Fruit fly (Drosophila melanogaster): Measurements from ENCODE around the gene RhoGAP15B.

RhoGAP15B gene

DNA sequence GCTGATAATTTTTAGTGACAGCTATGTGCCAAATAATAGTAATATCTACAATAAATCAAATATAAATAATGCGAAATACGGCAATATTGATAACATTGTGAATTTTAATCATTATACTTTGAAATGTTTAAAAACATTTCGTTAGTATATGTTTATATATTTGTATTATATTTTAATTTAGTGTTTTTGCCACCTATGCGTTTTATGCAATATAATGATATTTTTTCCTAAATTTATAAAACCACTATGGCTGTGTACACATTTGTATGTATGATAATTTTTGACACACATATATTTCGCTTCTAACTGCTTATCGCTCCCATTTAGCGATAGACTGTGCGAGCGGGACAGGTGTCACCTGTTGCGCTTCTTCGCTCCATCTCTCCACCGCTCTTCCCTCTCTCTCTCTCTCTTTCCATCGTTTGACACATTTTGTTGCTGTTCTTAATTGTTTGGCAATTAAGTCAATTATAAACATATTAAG is 1.0 kb downstream of the RhoGAP15B start (continued):
- TF ChIP-seq CG6175 (GFP tag; IDR thresholded peaks at IDR 0.05) (no peak), crol (GFP tag; IDR thresholded peaks at IDR 0.05) (peak; percentile 73), CG17359 (tag; optimal IDR thresholded peaks at IDR 0.05) (peak; percentile 69), CG7556 (GFP tag; optimal IDR thresholded peaks at IDR 0.05) (peak; percentile 78), H2.0 (GFP tag; IDR thresholded peaks at IDR 0.05) (0 out of 2 replicates have a peak, but pooled peaks have one; percentile 26), onecut (GFP tag; IDR thresholded peaks at IDR 0.05) (no peak), NC2β (GFP tag; optimal IDR thresholded peaks at IDR 0.05) (no peak), rib (GFP tag; IDR thresholded peaks at IDR 0.05) (peak; percentile 30; the same call in 1 of the 2 replicates), CG10147 (GFP tag; optimal IDR thresholded peaks at IDR 0.05) (peak; percentile 33), Elba2 (GFP tag; optimal IDR thresholded peaks at IDR 0.05) (no peak), CG2199 (GFP tag; IDR thresholded peaks at IDR 0.05) (no peak), gem (tag; optimal IDR thresholded peaks at IDR 0.05) (peak; percentile 88), Hmx (GFP tag; optimal IDR thresholded peaks at IDR 0.05) (no peak), esg (GFP tag; conservative IDR thresholded peaks at IDR 0.05) (peak; percentile 41; the same call in 1 of the 2 replicates), nerfin-1 (tag; optimal IDR thresholded peaks at IDR 0.05) (no peak), CG9215 (GFP tag; IDR thresholded peaks at IDR 0.05) (no peak), mld (GFP tag; IDR thresholded peaks at IDR 0.05; ENCODE audit: partially characterized antibody) (no peak), CG11560 (tag; IDR thresholded peaks at IDR 0.05) (peak; percentile 26; the same call in 1 of the 3 replicates), ase (GFP tag; IDR thresholded peaks at IDR 0.05) (no peak), odd (GFP tag; optimal IDR thresholded peaks at IDR 0.05) (peak; percentile 8), CG30020 (tag; optimal IDR thresholded peaks at IDR 0.05) (no peak), CG16779 (GFP tag; IDR thresholded peaks at IDR 0.05) (no peak), CkIIα-i1 (GFP tag; IDR thresholded peaks at IDR 0.05) (no peak), CG1792 (GFP tag; optimal IDR thresholded peaks at IDR 0.05) (no peak), MBD-R2 (GFP tag; IDR thresholded peaks at IDR 0.05) (no peak), CG13123 (GFP tag; optimal IDR thresholded peaks at IDR 0.05) (no peak), CG8281 (tag; optimal IDR thresholded peaks at IDR 0.05) (peak; percentile 42), Opbp (GFP tag; IDR thresholded peaks at IDR 0.05; ENCODE audit: partially characterized antibody) (no peak), vvl (GFP tag; IDR thresholded peaks at IDR 0.05) (peak; percentile 66), gfzf (GFP tag; optimal IDR thresholded peaks at IDR 0.05) (no peak), HmgZ (tag; optimal IDR thresholded peaks at IDR 0.05) (peak; percentile 40), sqz (GFP tag; optimal IDR thresholded peaks at IDR 0.05) (no peak), vnd (GFP tag; IDR thresholded peaks at IDR 0.05; ENCODE audit: partially characterized antibody) (no peak), CG10654 (GFP tag; optimal IDR thresholded peaks at IDR 0.05) (peak; percentile 11), ranshi (GFP tag; IDR thresholded peaks at IDR 0.05) (no peak), insv (GFP tag; optimal IDR thresholded peaks at IDR 0.05) (no peak), grn (GFP tag; optimal IDR thresholded peaks at IDR 0.05) (no peak), Gug (GFP tag; IDR thresholded peaks at IDR 0.05) (no peak), CG14050 (GFP tag; IDR thresholded peaks at IDR 0.05) (no peak), CG3281 (GFP tag; optimal IDR thresholded peaks at IDR 0.05) (peak; percentile 78), CG4707 (GFP tag; optimal IDR thresholded peaks at IDR 0.05) (no peak), tin (GFP tag; optimal IDR thresholded peaks at IDR 0.05) (no peak), dm (GFP tag; optimal IDR thresholded peaks at IDR 0.05) (no peak), CG3995 (GFP tag; optimal IDR thresholded peaks at IDR 0.05) (no peak), CG6689 (GFP tag; IDR thresholded peaks at IDR 0.05) (peak; percentile 48; the same call in 1 of the 2 replicates), Kr (GFP tag; optimal IDR thresholded peaks at IDR 0.05) (no peak), Nf-YB (GFP tag; optimal IDR thresholded peaks at IDR 0.05) (peak; percentile 55), CG34224 (GFP tag; IDR thresholded peaks at IDR 0.05; ENCODE audit: partially characterized antibody) (no peak), CG16813 (GFP tag; IDR thresholded peaks at IDR 0.05; ENCODE audit: partially characterized antibody) (no peak), D (optimal IDR thresholded peaks at IDR 0.05) (no peak), D (GFP tag; optimal IDR thresholded peaks at IDR 0.05) (no peak), CG3726 (GFP tag; IDR thresholded peaks at IDR 0.05) (no peak)

Measured in whole organism, embryonic.